Worm (Caenorhabditis elegans) whole organism, late embryonic: ENCODE measurements around the gene H41C03.1.
A peak's percentile ranks its signal among the peaks of the same experiment; 100 is the strongest.

Experiments
- C08G9.2 ChIP-seq: sonication (generic microtip); optimal IDR thresholded peaks from 2 replicates; lab custom pipeline; 2016; ENCODE audit warnings: mild to moderate bottlenecking, missing genetic modification characterization, moderate library complexity, missing compliant biosample characterization
- K09A11.1 ChIP-seq: sonication (generic microtip); optimal IDR thresholded peaks from 2 replicates; lab custom pipeline; 2017; ENCODE audit warnings: antibody characterized with exemption, mild to moderate bottlenecking, missing genetic modification characterization, missing compliant biosample characterization; ENCODE audit not compliant: insufficient read depth
- ama-1 ChIP-seq: fragments of 150-350 bp; optimal IDR thresholded peaks from 2 replicates; lab custom pipeline; 2014
- ceh-14 ChIP-seq: sonication (generic microtip); optimal IDR thresholded peaks from 2 replicates; lab custom pipeline; 2016; ENCODE audit warnings: missing genotype, missing genetic modification characterization, missing compliant biosample characterization
- ceh-18 ChIP-seq: sonication (generic microtip); optimal IDR thresholded peaks from 2 replicates; lab custom pipeline; 2016; ENCODE audit warnings: missing genetic modification characterization, missing compliant biosample characterization
- ceh-19 ChIP-seq: fragments of 200-800 bp; sonication (Bioruptor generic); optimal IDR thresholded peaks from 2 replicates; lab custom pipeline; 2018; ENCODE audit warnings: mild to moderate bottlenecking, missing genetic modification characterization, missing compliant biosample characterization
- ceh-2 ChIP-seq: sonication (generic microtip); optimal IDR thresholded peaks from 2 replicates; lab custom pipeline; 2016; ENCODE audit warnings: missing genotype, missing genetic modification characterization, missing compliant biosample characterization
- ceh-22 ChIP-seq: sonication (generic microtip); optimal IDR thresholded peaks from 2 replicates; lab custom pipeline; 2017; ENCODE audit warnings: missing biosample characterization, missing genetic modification characterization
- ceh-34 ChIP-seq: sonication (generic microtip); optimal IDR thresholded peaks from 2 replicates; lab custom pipeline; 2016; ENCODE audit warnings: mild to moderate bottlenecking, missing genetic modification characterization, missing compliant biosample characterization
- ceh-45 ChIP-seq: fragments of 200-800 bp; sonication (Bioruptor generic); IDR thresholded peaks from 2 replicates; pipeline ENCODE4 v1.3.6; 2022; ENCODE audit warnings: missing genetic modification reagents, missing genetic modification characterization, missing compliant biosample characterization
- ceh-48 ChIP-seq: sonication (generic microtip); optimal IDR thresholded peaks from 2 replicates; lab custom pipeline; 2016; ENCODE audit warnings: missing genetic modification characterization, inconsistent platforms, missing compliant biosample characterization
- ceh-6 ChIP-seq: fragments of 200-800 bp; sonication (Bioruptor generic); optimal IDR thresholded peaks from 2 replicates; lab custom pipeline; 2018; ENCODE audit warnings: mild to moderate bottlenecking, missing genetic modification characterization, missing compliant biosample characterization
- che-1 ChIP-seq: sonication (generic microtip); optimal IDR thresholded peaks from 2 replicates; lab custom pipeline; 2016; ENCODE audit warnings: mild to moderate bottlenecking, missing genetic modification characterization, missing compliant biosample characterization
- dve-1 ChIP-seq: sonication (generic microtip); optimal IDR thresholded peaks from 2 replicates; lab custom pipeline; 2017; ENCODE audit warnings: antibody characterized with exemption, mild to moderate bottlenecking, missing genetic modification characterization, missing compliant biosample characterization
- elt-2 ChIP-seq: sonication (generic microtip); optimal IDR thresholded peaks from 2 replicates; lab custom pipeline; 2016; ENCODE audit warnings: missing genetic modification reagents, missing genetic modification characterization, missing compliant biosample characterization
- elt-4 ChIP-seq: sonication (generic microtip); optimal IDR thresholded peaks from 2 replicates; lab custom pipeline; 2016; ENCODE audit warnings: missing genetic modification characterization, missing compliant biosample characterization
- ets-4 ChIP-seq: sonication (generic microtip); optimal IDR thresholded peaks from 2 replicates; lab custom pipeline; 2016; ENCODE audit warnings: missing genetic modification characterization, missing compliant biosample characterization
- eyg-1 ChIP-seq: sonication (generic microtip); optimal IDR thresholded peaks from 2 replicates; lab custom pipeline; 2016; ENCODE audit warnings: missing genotype, missing genetic modification characterization, missing compliant biosample characterization
- fkh-10 ChIP-seq: fragments of 150-350 bp; optimal IDR thresholded peaks from 2 replicates; lab custom pipeline; 2014; ENCODE audit warnings: missing biosample characterization, missing genetic modification reagents, missing genetic modification characterization
- gmeb-2 ChIP-seq: sonication (generic microtip); optimal IDR thresholded peaks from 2 replicates; lab custom pipeline; 2016; ENCODE audit warnings: missing genetic modification characterization, inconsistent platforms, missing compliant biosample characterization
- hlh-13 ChIP-seq: fragments of 200-800 bp; sonication (Bioruptor generic); optimal IDR thresholded peaks from 2 replicates; lab custom pipeline; 2018; ENCODE audit warnings: mild to moderate bottlenecking, missing genetic modification characterization, missing compliant biosample characterization
- hlh-15 ChIP-seq: sonication (generic microtip); optimal IDR thresholded peaks from 2 replicates; lab custom pipeline; 2016; ENCODE audit warnings: missing genetic modification characterization, missing compliant biosample characterization
- lim-6 ChIP-seq: sonication (generic microtip); optimal IDR thresholded peaks from 2 replicates; lab custom pipeline; 2016; ENCODE audit warnings: missing genetic modification characterization, missing compliant biosample characterization
- nfya-1 ChIP-seq: sonication (generic microtip); optimal IDR thresholded peaks from 2 replicates; lab custom pipeline; 2017; ENCODE audit warnings: missing genetic modification characterization, mild to moderate bottlenecking, missing compliant biosample characterization, antibody characterized with exemption, moderate library complexity
- nhr-11 ChIP-seq: fragments of 150-350 bp; optimal IDR thresholded peaks from 2 replicates; lab custom pipeline; 2014; ENCODE audit warnings: missing biosample characterization, missing genetic modification characterization
- npax-4 ChIP-seq: sonication (generic microtip); optimal IDR thresholded peaks from 2 replicates; lab custom pipeline; 2016; ENCODE audit warnings: missing genetic modification characterization, missing compliant biosample characterization
- odd-2 ChIP-seq: sonication (generic microtip); optimal IDR thresholded peaks from 2 replicates; lab custom pipeline; 2017; ENCODE audit warnings: antibody characterized with exemption, mild to moderate bottlenecking, missing genetic modification characterization, missing compliant biosample characterization
- pag-3 ChIP-seq: sonication (generic microtip); optimal IDR thresholded peaks from 2 replicates; lab custom pipeline; 2016; ENCODE audit warnings: missing compliant biosample characterization, missing genetic modification characterization, borderline replicate concordance
- pqm-1 ChIP-seq: sonication (generic microtip); optimal IDR thresholded peaks from 2 replicates; lab custom pipeline; 2016; ENCODE audit warnings: missing genetic modification characterization, missing compliant biosample characterization
- ref-2 ChIP-seq: sonication (generic microtip); optimal IDR thresholded peaks from 2 replicates; lab custom pipeline; 2016; ENCODE audit warnings: missing genetic modification characterization, missing compliant biosample characterization
- sdc-2 ChIP-seq: sonication (generic microtip); optimal IDR thresholded peaks from 2 replicates; lab custom pipeline; 2016; ENCODE audit warnings: missing genotype, missing genetic modification characterization, missing compliant biosample characterization
- sox-2 ChIP-seq: fragments of 200-800 bp; sonication (Bioruptor generic); IDR thresholded peaks from 2 replicates; pipeline ENCODE4 v1.3.6; 2022; ENCODE audit warnings: missing genetic modification reagents, missing genetic modification characterization, missing compliant biosample characterization
- tbx-2 ChIP-seq: sonication (generic microtip); optimal IDR thresholded peaks from 2 replicates; lab custom pipeline; 2016; ENCODE audit warnings: missing genetic modification characterization, missing compliant biosample characterization
- unc-42 ChIP-seq: sonication (generic microtip); optimal IDR thresholded peaks from 2 replicates; lab custom pipeline; 2016; ENCODE audit warnings: missing genotype, missing genetic modification characterization, missing compliant biosample characterization
- unc-55 ChIP-seq: sonication (generic microtip); optimal IDR thresholded peaks from 2 replicates; lab custom pipeline; 2017; ENCODE audit warnings: missing biosample characterization, missing genetic modification reagents, missing genetic modification characterization
- unc-86 ChIP-seq: sonication (generic microtip); optimal IDR thresholded peaks from 2 replicates; lab custom pipeline; 2016; ENCODE audit warnings: missing genetic modification characterization, missing compliant biosample characterization
- zip-5 ChIP-seq: sonication (generic microtip); optimal IDR thresholded peaks from 2 replicates; lab custom pipeline; 2016; ENCODE audit warnings: missing genetic modification characterization, missing compliant biosample characterization

Gene H41C03.1

DNA sequence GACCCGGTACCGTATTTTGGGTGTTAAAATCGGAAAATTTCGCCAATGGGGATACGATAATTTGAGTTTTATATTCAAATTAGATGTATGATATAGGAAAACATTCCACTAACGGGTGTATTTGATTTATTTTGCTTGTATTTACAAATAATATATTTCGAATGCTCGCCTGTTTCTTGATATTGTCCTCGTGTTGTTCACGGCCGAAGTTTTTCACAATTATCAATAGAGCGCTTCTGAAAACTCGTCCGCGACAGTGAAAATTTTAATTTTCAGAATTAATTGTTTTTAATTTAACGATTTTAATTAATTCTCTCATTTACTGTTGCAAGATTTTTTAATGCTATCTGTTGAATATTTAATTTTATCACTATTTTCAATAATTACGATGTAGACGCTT, 34.6 kb upstream of the H41C03.1 start (continued):
- TF ChIP-seq ceh-2 (tag; lab: Kevin White, UChicago) (peak; percentile 70), odd-2 (tag; lab: Kevin White, UChicago) (no peak), ceh-6 (GFP tag; lab: Kevin White, UChicago) (no peak), sdc-2 (no peak), hlh-13 (GFP tag; lab: Kevin White, UChicago) (no peak), ceh-19 (GFP tag; lab: Kevin White, UChicago) (no peak), gmeb-2 (tag; lab: Kevin White, UChicago) (no peak), lim-6 (tag; lab: Kevin White, UChicago) (no peak), dve-1 (tag; lab: Kevin White, UChicago) (no peak), sox-2 (no peak), unc-55 (no peak), unc-86 (tag; lab: Kevin White, UChicago) (no peak), fkh-10 (no peak), che-1 (tag; lab: Kevin White, UChicago) (no peak), C08G9.2 (peak; percentile 68), hlh-15 (no peak), elt-2 (tag; lab: Kevin White, UChicago) (no peak), pag-3 (tag; lab: Kevin White, UChicago) (no peak), eyg-1 (tag; lab: Kevin White, UChicago) (no peak), tbx-2 (peak; percentile 65), ets-4 (tag; lab: Kevin White, UChicago) (peak; percentile 63), K09A11.1 (tag; lab: Kevin White, UChicago) (no peak), ceh-14 (tag; lab: Kevin White, UChicago) (peak; percentile 26)

DNA sequence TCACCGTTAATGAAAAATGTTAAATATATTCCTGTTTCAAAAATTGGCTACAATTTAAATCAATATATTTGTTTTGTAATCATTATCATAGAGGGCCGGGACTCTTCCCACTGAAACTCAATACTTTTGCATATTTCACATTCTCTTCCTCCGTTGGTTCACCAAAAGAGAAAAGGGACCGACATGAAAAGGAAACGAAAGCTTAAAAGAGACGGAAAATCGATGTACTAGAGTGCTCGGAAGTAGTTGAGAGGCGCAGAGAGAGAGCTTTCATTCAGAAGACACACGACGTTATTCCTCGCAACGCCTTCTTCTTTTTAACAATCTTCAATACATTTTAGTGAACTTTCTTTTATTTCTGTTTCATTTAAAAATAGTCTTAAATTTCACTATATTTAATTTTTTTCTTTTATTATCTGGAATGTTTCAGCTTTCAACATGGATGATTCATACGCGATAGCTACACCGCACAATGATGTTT, 33.9 kb upstream of the H41C03.1 start, which contains the start of gene ehs-1:
TSS of gene ehs-1 (plus strand) at position 431 of the 481 bp plus-strand sequence.
- TF ChIP-seq elt-4 (tag; lab: Kevin White, UChicago) (no peak), nhr-11 (tag; lab: Kevin White, UChicago) (no peak), ceh-22 (tag; lab: Kevin White, UChicago) (no peak), npax-4 (tag; lab: Kevin White, UChicago) (no peak), ceh-48 (tag; lab: Kevin White, UChicago) (peak; percentile 84)

DNA sequence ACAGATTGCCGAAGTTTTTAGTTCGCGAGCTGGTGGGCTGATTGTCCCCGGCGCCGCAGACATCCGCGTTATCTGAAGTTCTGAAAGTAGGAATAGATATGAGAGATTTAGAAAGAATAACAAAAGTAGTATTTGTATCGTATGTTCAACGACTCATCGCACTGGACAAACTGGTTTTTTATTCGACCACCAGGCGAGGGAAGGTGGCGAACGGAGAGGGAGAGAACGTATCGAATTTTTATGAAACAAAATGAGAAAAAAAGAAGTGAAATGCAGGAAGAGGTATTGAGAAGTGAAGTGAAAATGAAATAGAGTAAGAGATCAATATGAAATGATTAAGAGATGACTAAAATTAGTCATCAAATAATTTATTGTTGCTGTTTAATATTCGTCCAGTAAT, 26.9 kb upstream of the H41C03.1 start, which contains the start of gene tbc-2:
TSS of gene tbc-2 (minus strand) at position 80 of the 400 bp plus-strand sequence.
- TF ChIP-seq ama-1 (lab: Kevin White, UChicago) (no peak), ceh-34 (tag; lab: Kevin White, UChicago) (no peak), sox-2 (no peak), ceh-45 (GFP tag; lab: Robert Waterston, UW) (no peak), elt-4 (tag; lab: Kevin White, UChicago) (no peak), ceh-6 (GFP tag; lab: Kevin White, UChicago) (no peak), ceh-18 (tag; lab: Kevin White, UChicago) (no peak), zip-5 (tag; lab: Kevin White, UChicago) (no peak), che-1 (tag; lab: Kevin White, UChicago) (no peak), ceh-14 (tag; lab: Kevin White, UChicago) (no peak), odd-2 (tag; lab: Kevin White, UChicago) (no peak), pqm-1 (no peak), ceh-19 (GFP tag; lab: Kevin White, UChicago) (no peak), ref-2 (tag; lab: Kevin White, UChicago) (no peak)

DNA sequence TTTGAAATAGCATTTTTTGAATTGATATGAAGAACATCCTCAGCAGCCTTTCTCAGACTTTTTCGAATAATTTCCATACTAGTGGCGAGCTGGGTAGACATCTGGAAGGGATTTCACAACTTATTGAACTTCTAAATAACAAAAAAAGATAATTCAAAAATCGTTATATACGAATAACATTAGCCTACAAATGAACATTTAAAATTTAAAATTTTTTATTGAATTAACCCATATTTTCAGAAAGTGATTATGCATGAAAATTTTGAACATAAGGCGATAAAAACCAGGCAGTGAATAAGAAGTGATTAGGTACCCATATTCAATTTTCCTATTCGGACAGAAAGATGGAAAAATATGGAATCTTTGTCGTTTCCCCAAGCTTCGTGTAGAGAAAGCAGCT, 25.7 kb upstream of the H41C03.1 start, which contains the start of gene ZK1248.11:
TSS of gene ZK1248.11 (minus strand) at position 101 of the 400 bp plus-strand sequence.
- TF ChIP-seq unc-86 (tag; lab: Kevin White, UChicago), result no peak
- TF ChIP-seq nfya-1 (tag; lab: Kevin White, UChicago), result no peak
- TF ChIP-seq elt-4 (tag; lab: Kevin White, UChicago), result no peak
- no peak for TF ChIP-seq unc-42 (tag; lab: Kevin White, UChicago)
- TF ChIP-seq, all 69 proteins: peak for 0
